Worm (Caenorhabditis elegans) whole organism, L3 larva: ENCODE measurements around the gene H43I07.1.
"Not testable (repeated sequence)": the region's sequence is repeated elsewhere in the genome, so short reads cannot be mapped to it uniquely, and the experiment has no call there.

Experiments used
- R02D3.7 ChIP-seq: fragments of 150-350 bp; optimal IDR thresholded peaks from 2 replicates; lab custom pipeline; 2014; ENCODE audit warnings: missing biosample characterization, missing genetic modification characterization
- ZK546.5 ChIP-seq: sonication (generic microtip); optimal IDR thresholded peaks from 2 replicates; lab custom pipeline; 2017; ENCODE audit warnings: missing biosample characterization, missing genetic modification characterization
- aly-2 ChIP-seq: fragments of 150-350 bp; optimal IDR thresholded peaks from 2 replicates; lab custom pipeline; 2014; ENCODE audit warnings: missing biosample characterization, missing genetic modification characterization
- ceh-16 ChIP-seq: sonication (generic microtip); optimal IDR thresholded peaks from 2 replicates; lab custom pipeline; 2017; ENCODE audit warnings: missing biosample characterization, missing genetic modification characterization
- ceh-28 ChIP-seq: fragments of 150-350 bp; optimal IDR thresholded peaks from 2 replicates; lab custom pipeline; 2014; ENCODE audit warnings: missing biosample characterization, missing genetic modification reagents, missing genetic modification characterization
- ceh-9 ChIP-seq: sonication (generic microtip); optimal IDR thresholded peaks from 2 replicates; lab custom pipeline; 2018; ENCODE audit warnings: missing biosample characterization, missing genetic modification characterization
- daf-12 ChIP-seq: fragments of 150-350 bp; optimal IDR thresholded peaks from 2 replicates; lab custom pipeline; 2014; ENCODE audit warnings: missing biosample characterization, missing genetic modification reagents, missing genetic modification characterization
- egl-27 ChIP-seq: sonication (generic microtip); optimal IDR thresholded peaks from 4 replicates; lab custom pipeline; 2017; ENCODE audit warnings: missing biosample characterization, missing genetic modification reagents, missing genetic modification characterization
- elt-1 ChIP-seq: fragments of 150-350 bp; optimal IDR thresholded peaks from 2 replicates; lab custom pipeline; 2014; ENCODE audit warnings: missing biosample characterization, missing genetic modification characterization
- elt-2 ChIP-seq: sonication (generic microtip); optimal IDR thresholded peaks from 2 replicates; lab custom pipeline; 2016; ENCODE audit warnings: missing genetic modification reagents, mild to moderate bottlenecking, missing genetic modification characterization, missing compliant biosample characterization
- elt-3 ChIP-seq, 3 experiments: fragments of 150-350 bp in 1 of 3; sonication (generic microtip) in 2 of 3; optimal IDR thresholded peaks; 2 replicates in 2 of 3; 4 replicates in 1 of 3; lab custom pipeline; 2014 to 2017; ENCODE audit warnings: missing biosample characterization in 3 of 3, missing genetic modification characterization in 3 of 3
- fkh-10 ChIP-seq: sonication (generic microtip); optimal IDR thresholded peaks from 2 replicates; lab custom pipeline; 2017; ENCODE audit warnings: missing biosample characterization, missing genetic modification reagents, missing genetic modification characterization
- fos-1 ChIP-seq: fragments of 150-350 bp; optimal IDR thresholded peaks from 2 replicates; lab custom pipeline; 2014; ENCODE audit warnings: missing biosample characterization, missing genetic modification characterization
- hmg-11 ChIP-seq: sonication (generic microtip); optimal IDR thresholded peaks from 2 replicates; lab custom pipeline; 2016; ENCODE audit warnings: missing genetic modification characterization, missing compliant biosample characterization
- lin-39 ChIP-seq: fragments of 150-350 bp; optimal IDR thresholded peaks from 2 replicates; lab custom pipeline; 2018; ENCODE audit warnings: missing biosample characterization, missing genetic modification reagents, missing genetic modification characterization
- lsy-12 ChIP-seq: sonication (generic microtip); optimal IDR thresholded peaks from 2 replicates; lab custom pipeline; 2016; ENCODE audit warnings: mild to moderate bottlenecking, missing genetic modification characterization, missing compliant biosample characterization
- mdl-1 ChIP-seq: fragments of 150-350 bp; optimal IDR thresholded peaks from 2 replicates; lab custom pipeline; 2014; ENCODE audit warnings: missing biosample characterization, missing genetic modification characterization
- mml-1 ChIP-seq: fragments of 150-350 bp; sonication (generic microtip); optimal IDR thresholded peaks from 3 replicates; lab custom pipeline; 2014; ENCODE audit warnings: missing biosample characterization, missing genetic modification characterization
- nfya-1 ChIP-seq: sonication (generic microtip); optimal IDR thresholded peaks from 2 replicates; lab custom pipeline; 2017; ENCODE audit warnings: missing genetic modification characterization, mild to moderate bottlenecking, missing compliant biosample characterization, antibody characterized with exemption, moderate library complexity; ENCODE audit not compliant: insufficient read depth
- nhr-11 ChIP-seq: fragments of 150-350 bp; optimal IDR thresholded peaks from 2 replicates; lab custom pipeline; 2014; ENCODE audit warnings: missing biosample characterization, missing genetic modification characterization
- nhr-12 ChIP-seq: fragments of 150-350 bp; optimal IDR thresholded peaks from 2 replicates; lab custom pipeline; 2014; ENCODE audit warnings: missing biosample characterization, missing genetic modification characterization
- nhr-23 ChIP-seq: fragments of 150-350 bp; optimal IDR thresholded peaks from 2 replicates; lab custom pipeline; 2014; ENCODE audit warnings: missing biosample characterization, missing genetic modification reagents, missing genetic modification characterization
- nhr-237 ChIP-seq: fragments of 150-350 bp; optimal IDR thresholded peaks from 2 replicates; lab custom pipeline; 2014; ENCODE audit warnings: missing biosample characterization, missing genetic modification characterization
- nhr-25 ChIP-seq: sonication (generic microtip); optimal IDR thresholded peaks from 2 replicates; lab custom pipeline; 2017; ENCODE audit warnings: missing biosample characterization, missing genetic modification characterization
- nhr-28 ChIP-seq: fragments of 150-350 bp; optimal IDR thresholded peaks from 2 replicates; lab custom pipeline; 2014; ENCODE audit warnings: missing biosample characterization, missing genetic modification characterization
- nhr-43 ChIP-seq: sonication (generic microtip); optimal IDR thresholded peaks from 2 replicates; lab custom pipeline; 2016; ENCODE audit warnings: mild to moderate bottlenecking, missing genetic modification characterization, missing compliant biosample characterization; ENCODE audit not compliant: poor library complexity, severe bottlenecking
- nhr-67 ChIP-seq: fragments of 150-350 bp; optimal IDR thresholded peaks from 2 replicates; lab custom pipeline; 2014; ENCODE audit warnings: missing biosample characterization, missing genetic modification characterization
- nhr-77 ChIP-seq: fragments of 150-350 bp; optimal IDR thresholded peaks from 2 replicates; lab custom pipeline; 2014; ENCODE audit warnings: missing biosample characterization, missing genetic modification characterization
- pha-4 ChIP-seq: fragments of 150-350 bp; optimal IDR thresholded peaks from 2 replicates; lab custom pipeline; 2014; ENCODE audit warnings: missing biosample characterization, missing genetic modification reagents, missing genetic modification characterization
- skn-1 ChIP-seq: fragments of 150-350 bp; optimal IDR thresholded peaks from 2 replicates; lab custom pipeline; 2014; ENCODE audit warnings: missing biosample characterization, missing genetic modification characterization
- snpc-4 ChIP-seq: fragments of 150-350 bp; optimal IDR thresholded peaks from 2 replicates; lab custom pipeline; 2014; ENCODE audit warnings: missing biosample characterization, missing genetic modification characterization
- tbx-2 ChIP-seq: sonication (generic microtip); optimal IDR thresholded peaks from 2 replicates; lab custom pipeline; 2016; ENCODE audit warnings: mild to moderate bottlenecking, missing genetic modification characterization, missing compliant biosample characterization
- unc-62 ChIP-seq: fragments of 150-350 bp; sonication (generic microtip); optimal IDR thresholded peaks from 4 replicates; lab custom pipeline; 2014; ENCODE audit warnings: missing biosample characterization, missing genetic modification reagents, missing genetic modification characterization
- ztf-11 ChIP-seq: fragments of 150-350 bp; optimal IDR thresholded peaks from 2 replicates; lab custom pipeline; 2014; ENCODE audit warnings: missing biosample characterization, missing genetic modification characterization
- ztf-4 ChIP-seq: fragments of 150-350 bp; optimal IDR thresholded peaks from 2 replicates; lab custom pipeline; 2014; ENCODE audit warnings: missing biosample characterization, missing genetic modification characterization

The H43I07.1 gene

DNA sequence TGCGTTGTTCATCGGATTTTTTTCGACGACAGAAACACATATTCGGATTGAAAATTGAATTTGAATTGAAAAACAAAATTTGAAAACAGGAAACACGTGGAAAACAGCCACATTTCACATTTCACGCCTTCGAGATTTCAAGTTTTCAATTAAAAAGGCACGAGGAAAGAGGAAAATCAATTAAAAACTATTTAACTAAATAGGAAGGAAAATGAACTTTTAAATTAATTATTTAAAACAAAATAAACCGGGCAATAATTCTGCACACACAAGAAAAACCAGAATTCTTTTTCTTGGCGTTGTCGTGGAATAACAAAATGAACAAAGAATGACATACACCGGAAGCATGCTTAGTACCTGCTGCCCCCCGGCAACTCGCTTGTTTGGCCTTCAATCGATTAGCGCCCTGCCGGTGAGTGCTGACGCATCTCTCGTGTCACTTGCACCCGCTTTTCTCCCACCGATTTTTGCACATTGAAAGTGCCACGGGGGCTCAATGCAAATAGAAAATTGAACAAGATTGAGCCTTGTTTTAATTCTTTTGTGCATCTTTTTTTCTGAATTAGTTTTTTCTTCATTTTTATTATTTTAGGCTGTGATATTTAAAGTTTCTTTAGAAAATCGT is 9.8 kb upstream of the H43I07.1 start, which contains the start of gene Y45G5AM.9 (continued):
- TF ChIP-seq nhr-67 (tag; lab: Kevin White, UChicago) (no peak), ceh-9 (no peak), nhr-43 (tag; lab: Kevin White, UChicago) (no peak), egl-27 (no peak), nhr-77 (tag; lab: Kevin White, UChicago) (no peak)

DNA sequence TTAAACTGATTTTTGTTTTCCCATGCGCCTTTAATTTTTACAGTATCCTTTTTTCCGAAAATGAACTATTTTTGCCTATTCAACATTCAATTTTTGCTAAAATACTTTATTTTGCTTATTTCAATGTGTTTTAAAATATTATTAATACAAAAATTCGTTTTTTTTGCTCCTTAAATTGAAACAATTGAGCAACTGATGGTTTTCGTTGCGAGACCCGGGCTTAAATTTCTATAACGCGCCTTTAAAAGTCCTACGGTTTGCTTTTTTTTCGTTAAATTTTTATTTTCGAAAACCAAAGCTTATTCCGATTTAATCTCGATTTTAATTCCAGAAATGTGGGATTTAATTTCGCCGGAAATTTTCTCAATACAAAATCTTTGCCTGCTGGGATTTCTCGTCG is 9.2 kb upstream of the H43I07.1 start, which contains the start of gene algn-5:
algn-5 (plus strand) TSS at position 295 of the 400 bp plus-strand sequence.
- TF ChIP-seq lsy-12 (tag; lab: Kevin White, UChicago) (no peak), ztf-4 (no peak)
- TF ChIP-seq, all 47 proteins: peak for 0

DNA sequence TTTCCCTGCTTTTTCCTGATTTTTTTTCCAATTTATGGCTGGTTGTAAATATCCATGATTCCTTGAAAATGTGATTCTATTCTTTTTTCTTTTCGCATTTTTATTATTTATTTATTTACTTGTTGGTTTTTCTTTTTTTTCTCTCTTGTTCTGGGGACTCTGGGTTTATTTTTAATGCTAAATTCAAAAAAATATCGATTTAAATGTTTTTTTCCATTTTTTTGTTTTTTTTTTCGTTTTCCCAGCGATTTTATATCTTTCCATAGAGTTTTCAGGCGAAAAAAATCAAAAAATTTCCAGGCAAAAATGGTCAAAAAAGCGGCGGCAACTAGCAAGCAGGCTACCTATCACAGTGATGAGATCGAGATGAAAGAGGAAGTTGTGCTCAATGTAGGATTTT is 5.3 kb upstream of the H43I07.1 start, which contains the start of gene rpac-40:
rpac-40 (plus strand) TSS at position 301 of the 400 bp plus-strand sequence.
- TF ChIP-seq elt-2 (tag; lab: Kevin White, UChicago) = no peak
- no peak for TF ChIP-seq tbx-2 (tag; lab: Kevin White, UChicago)
- TF ChIP-seq ZK546.5 (tag; lab: Kevin White, UChicago) = no peak
- no peak for TF ChIP-seq ceh-28
- TF ChIP-seq nhr-23 = no peak
- no peak for TF ChIP-seq pha-4 (tag; lab: Kevin White, UChicago)
- no peak for TF ChIP-seq aly-2
- no peak for TF ChIP-seq nhr-237 (tag; lab: Kevin White, UChicago)
- TF ChIP-seq skn-1 (tag; lab: Kevin White, UChicago) = no peak
- TF ChIP-seq nhr-28 (tag; lab: Kevin White, UChicago) = no peak
- no peak for TF ChIP-seq snpc-4
- TF ChIP-seq fos-1 (tag; lab: Kevin White, UChicago) = no peak

DNA sequence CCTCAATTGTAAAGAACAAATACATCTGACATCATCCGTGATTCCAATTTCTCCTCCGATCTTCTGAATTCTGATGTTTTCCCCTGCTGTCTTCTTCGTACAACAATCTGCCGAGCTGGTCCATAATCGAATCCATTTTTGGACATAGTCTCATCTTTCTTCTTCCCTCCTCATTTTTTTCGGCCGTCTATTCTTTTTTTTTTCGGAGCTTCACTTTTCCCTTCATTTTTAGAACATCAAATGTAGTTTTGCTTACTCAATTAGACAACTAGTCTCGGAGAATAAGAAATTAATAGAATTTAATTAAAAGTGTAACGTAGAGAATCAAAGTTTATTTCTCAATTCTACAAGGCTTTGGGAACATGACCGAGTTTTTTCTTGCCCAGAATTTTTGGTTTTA is 7.0 kb downstream of the H43I07.1 start:
- peak; percentile 75 for TF ChIP-seq fkh-10
- no peak for TF ChIP-seq nhr-237 (tag; lab: Kevin White, UChicago)

DNA sequence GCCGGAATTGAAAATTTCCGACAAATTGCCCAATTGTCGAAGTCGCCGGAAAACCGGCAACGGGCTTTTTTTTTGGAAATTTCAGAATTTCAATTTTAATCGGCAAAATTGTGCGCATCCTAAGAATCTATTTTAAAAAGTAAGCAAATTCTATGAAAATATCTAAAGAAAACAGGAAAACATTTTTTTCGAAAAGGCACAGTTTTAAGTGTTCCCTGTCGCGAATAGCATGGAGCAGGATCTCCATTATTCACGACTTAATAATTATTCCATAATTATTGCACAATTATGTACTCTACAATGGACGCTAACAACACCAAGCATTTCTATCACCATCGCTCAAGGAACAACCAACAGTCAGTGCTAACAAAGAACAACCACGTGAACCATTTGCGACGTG is 11.3 kb downstream of the H43I07.1 start, which contains the start of gene H43I07.4:
H43I07.4 (plus strand) TSS at position 301 of the 400 bp plus-strand sequence.
- not testable (repeated sequence) for TF ChIP-seq mml-1 (tag; lab: Kevin White, UChicago); nfya-1 (tag; lab: Kevin White, UChicago); nhr-12
- TF ChIP-seq, all 47 proteins: peak for 0; not testable (repeated sequence) for 47

DNA sequence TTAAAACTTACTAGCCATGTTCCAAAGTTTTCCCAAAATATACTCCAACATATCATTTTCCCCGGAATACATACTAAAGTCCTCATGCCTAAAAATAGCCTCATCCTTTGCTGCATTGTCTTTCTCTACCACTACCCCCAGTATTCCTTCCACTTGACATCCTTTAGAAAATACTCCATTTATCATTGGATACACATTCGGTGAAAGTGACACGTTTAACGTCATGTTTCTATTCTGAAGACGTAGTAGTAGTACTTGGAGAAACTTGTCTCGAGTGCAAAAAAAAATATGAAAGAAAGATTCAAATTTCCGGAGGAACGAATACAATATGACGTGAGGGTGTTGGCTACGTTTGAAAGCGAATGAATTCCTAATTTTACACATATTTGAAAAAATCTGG is 12.4 kb downstream of the H43I07.1 start:
- no peak for TF ChIP-seq elt-3 (tag; optimal IDR thresholded peaks at IDR 0.05; lab: Kevin White, UChicago)
- TF ChIP-seq, all 47 proteins: peak for 0

DNA sequence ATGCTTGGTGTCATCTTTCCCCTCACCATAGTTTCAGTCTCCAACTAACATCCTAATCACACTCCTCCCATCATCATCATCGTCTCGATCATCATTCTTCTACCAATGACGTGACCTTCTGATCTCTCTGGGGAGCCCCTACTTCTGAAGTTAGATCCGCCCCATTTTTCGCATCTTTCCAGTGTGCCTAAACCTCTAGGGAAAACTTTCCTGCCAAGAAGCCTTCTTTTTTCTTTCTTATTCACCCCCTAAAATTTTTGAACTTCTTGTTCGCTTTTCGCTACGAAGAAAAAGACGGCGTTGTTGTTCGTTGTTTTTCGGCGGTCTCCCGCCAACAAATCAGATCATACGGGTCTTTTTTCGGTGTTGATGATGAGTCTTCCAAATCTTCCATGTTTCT is 13.7 kb downstream of the H43I07.1 start:
- no peak for TF ChIP-seq nhr-43 (tag; lab: Kevin White, UChicago)
- TF ChIP-seq ztf-11 (tag; lab: Kevin White, UChicago) = no peak
- no peak for TF ChIP-seq nhr-25 (tag; lab: Kevin White, UChicago)
- no peak for TF ChIP-seq ceh-16 (tag; lab: Kevin White, UChicago)
- no peak for TF ChIP-seq R02D3.7
- TF ChIP-seq nhr-11 (tag; lab: Kevin White, UChicago) = no peak
- no peak for TF ChIP-seq tbx-2 (tag; lab: Kevin White, UChicago)
- no peak for TF ChIP-seq elt-2 (tag; lab: Kevin White, UChicago)
- no peak for TF ChIP-seq unc-62 (GFP tag; lab: Kevin White, UChicago)
- no peak for TF ChIP-seq ztf-4
- no peak for TF ChIP-seq hmg-11 (tag; lab: Kevin White, UChicago)
- TF ChIP-seq nhr-12 = no peak
- TF ChIP-seq nfya-1 (tag; lab: Kevin White, UChicago) = peak; percentile 10
- peak; percentile 46 for TF ChIP-seq elt-1 (tag; lab: Kevin White, UChicago)
- TF ChIP-seq daf-12 (tag; lab: Kevin White, UChicago) = no peak
- TF ChIP-seq mdl-1 (tag; lab: Kevin White, UChicago) = no peak
- TF ChIP-seq ceh-9 = no peak
- TF ChIP-seq pha-4 (tag; lab: Kevin White, UChicago) = no peak
- TF ChIP-seq ZK546.5 (tag; lab: Kevin White, UChicago) = no peak
- peak; percentile 24 for TF ChIP-seq lin-39 (tag; lab: Kevin White, UChicago)
- no peak for TF ChIP-seq nhr-28 (tag; lab: Kevin White, UChicago)
- TF ChIP-seq fos-1 (tag; lab: Kevin White, UChicago) = no peak
